Worm (Caenorhabditis elegans) whole organism, L1 larva: ENCODE results near the gene pals-27.

Source experiments
- F16B12.6 ChIP-seq: fragments of 150-350 bp; optimal IDR thresholded peaks from 2 replicates; lab custom pipeline; 2014; ENCODE audit warnings: missing biosample characterization, missing genetic modification characterization
- blmp-1 ChIP-seq: fragments of 150-350 bp; optimal IDR thresholded peaks from 2 replicates; lab custom pipeline; 2014; ENCODE audit warnings: missing biosample characterization, missing genetic modification characterization
- lin-13 ChIP-seq: fragments of 150-350 bp; optimal IDR thresholded peaks from 2 replicates; lab custom pipeline; 2014; ENCODE audit warnings: missing biosample characterization, missing genetic modification reagents, missing genetic modification characterization
- nhr-77 ChIP-seq: fragments of 150-350 bp; optimal IDR thresholded peaks from 2 replicates; lab custom pipeline; 2014; ENCODE audit warnings: missing biosample characterization, missing genetic modification characterization
- nhr-90 ChIP-seq: sonication (generic microtip); optimal IDR thresholded peaks from 2 replicates; lab custom pipeline; 2016; ENCODE audit warnings: mild to moderate bottlenecking, missing genetic modification characterization, missing compliant biosample characterization; ENCODE audit not compliant: poor library complexity
- unc-62 ChIP-seq: fragments of 150-350 bp; optimal IDR thresholded peaks from 2 replicates; lab custom pipeline; 2014; ENCODE audit warnings: missing biosample characterization, missing genetic modification reagents, missing genetic modification characterization
- xbp-1 ChIP-seq: sonication (generic microtip); optimal IDR thresholded peaks from 2 replicates; lab custom pipeline; 2016; ENCODE audit warnings: missing genetic modification characterization, missing compliant biosample characterization
- zip-4 ChIP-seq: fragments of 200-800 bp; sonication (Bioruptor generic); optimal IDR thresholded peaks from 2 replicates; lab custom pipeline; 2018; ENCODE audit warnings: mild to moderate bottlenecking, missing genetic modification characterization, moderate library complexity, missing compliant biosample characterization

DNA sequence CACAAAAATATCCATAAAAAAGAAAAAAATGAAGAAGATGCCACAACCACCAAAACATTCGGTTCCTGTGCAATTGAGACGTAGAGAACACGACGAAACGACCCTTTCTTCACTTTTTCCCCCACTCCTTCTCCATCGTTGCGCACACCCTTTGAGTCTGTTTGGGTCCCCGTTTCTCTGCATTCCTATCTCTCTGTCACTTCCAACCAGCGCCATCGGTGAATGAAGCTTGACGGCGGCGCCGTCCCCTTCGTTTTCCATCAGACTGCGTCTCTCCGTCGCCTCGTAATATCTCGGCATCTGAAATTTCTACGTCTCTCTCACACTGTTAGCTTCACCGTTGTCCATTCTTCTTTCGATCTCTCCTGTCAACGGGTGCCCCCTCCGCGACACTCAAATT is 45.8 kb upstream of the pals-27 start:
- TF ChIP-seq nhr-77 (tag; lab: Kevin White, UChicago) (no peak), lin-13 (GFP tag; lab: Kevin White, UChicago) (no peak), nhr-90 (tag; lab: Kevin White, UChicago) (no peak), zip-4 (no peak), F16B12.6 (no peak), xbp-1 (tag; lab: Kevin White, UChicago) (peak; percentile 9), unc-62 (no peak), blmp-1 (tag; lab: Kevin White, UChicago) (peak; percentile 7)
